Fruit fly (Drosophila melanogaster): ENCODE measurements around the gene Mhcl.

Mhcl gene

DNA sequence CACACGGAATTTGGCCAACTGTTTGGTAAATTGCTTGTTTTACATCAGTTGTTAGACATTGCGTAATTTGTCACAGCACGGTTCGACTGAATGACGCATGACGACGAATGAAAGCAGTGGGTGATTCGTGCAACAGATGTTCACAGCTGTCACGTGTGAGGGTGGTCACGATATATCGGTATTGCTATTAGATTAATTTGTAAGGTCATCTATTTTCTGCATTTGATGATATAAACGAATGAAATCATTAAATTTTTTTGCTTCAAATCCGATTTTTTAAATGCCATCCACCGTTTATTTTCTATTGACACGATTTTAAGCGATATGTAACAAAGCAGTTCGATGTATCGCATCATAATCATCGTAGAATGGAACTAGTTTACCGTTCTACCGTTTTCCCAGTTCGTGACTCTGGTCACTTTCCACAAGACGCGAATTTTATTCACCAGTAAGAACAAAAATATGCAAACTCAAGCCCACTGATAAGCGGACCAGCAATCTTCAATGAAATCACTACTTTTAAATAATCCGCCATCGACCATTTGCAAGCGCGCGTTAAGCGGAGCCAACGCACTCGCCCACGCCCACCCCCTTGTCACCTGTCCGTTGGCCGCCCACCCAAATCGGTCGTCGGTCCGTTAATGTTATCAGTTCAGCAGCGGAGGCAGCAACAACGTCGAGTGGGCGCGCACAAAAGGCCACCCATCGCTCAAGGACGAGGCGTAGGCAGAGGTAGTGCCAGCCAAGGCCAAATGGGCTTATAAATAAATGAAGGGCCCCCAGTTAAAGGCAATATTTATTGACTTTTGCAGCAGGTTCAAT is 48.3 kb upstream of the Mhcl start, which contains the start of the genes Mic26-27 and CG5916 (continued):
- TF ChIP-seq CG31388 (GFP tag; optimal IDR thresholded peaks at IDR 0.05) (no peak), CG10274 (GFP tag; optimal IDR thresholded peaks at IDR 0.05) (peak; percentile 1), NC2β (GFP tag; optimal IDR thresholded peaks at IDR 0.05) (peak; percentile 85), CG4730 (GFP tag; IDR thresholded peaks at IDR 0.05) (peak; percentile 71), usp (GFP tag; optimal IDR thresholded peaks at IDR 0.05) (no peak), chm (GFP tag; IDR thresholded peaks at IDR 0.05) (peak; percentile 69), twi (tag; optimal IDR thresholded peaks at IDR 0.05) (peak; percentile 85), lilli (GFP tag; optimal IDR thresholded peaks at IDR 0.05) (peak; percentile 81), pita (GFP tag; optimal IDR thresholded peaks at IDR 0.05) (no peak), pzg (GFP tag; optimal IDR thresholded peaks at IDR 0.05) (peak; percentile 92), ssp (GFP tag; IDR thresholded peaks at IDR 0.05) (peak; percentile 88), HHEX (GFP tag; optimal IDR thresholded peaks at IDR 0.05) (no peak), schlank (tag; optimal IDR thresholded peaks at IDR 0.05) (no peak), CG2712 (tag; optimal IDR thresholded peaks at IDR 0.05) (peak; percentile 85), CG9727 (GFP tag; optimal IDR thresholded peaks at IDR 0.05) (peak; percentile 93), CG6654 (GFP tag; optimal IDR thresholded peaks at IDR 0.05) (peak; percentile 11), CG10267 (tag; optimal IDR thresholded peaks at IDR 0.05) (peak; percentile 69), CG11695 (GFP tag; IDR thresholded peaks at IDR 0.05) (no peak; the same call in 2 of the 3 replicates), Sin3A (optimal IDR thresholded peaks at IDR 0.05) (peak; percentile 99), Fer1 (GFP tag; optimal IDR thresholded peaks at IDR 0.05) (no peak), chinmo (GFP tag; IDR thresholded peaks at IDR 0.05; ENCODE audit: partially characterized antibody) (peak; percentile 94; the same call in 2 of the 4 replicates), HLH3B (GFP tag; IDR thresholded peaks at IDR 0.05) (peak; percentile 86), Trl (optimal IDR thresholded peaks at IDR 0.05) (peak in 1 of 2 experiments; percentile 0), Trl (GFP tag; optimal IDR thresholded peaks at IDR 0.05) (peak; percentile 85), Dref (GFP tag; IDR thresholded peaks at IDR 0.05) (peak; percentile 37; the same call in 1 of the 2 replicates), psq (GFP tag; optimal IDR thresholded peaks at IDR 0.05) (peak; percentile 36), CG17829 (tag; optimal IDR thresholded peaks at IDR 0.05) (peak; percentile 72), Rx (GFP tag; IDR thresholded peaks at IDR 0.05) (peak; percentile 69), CG2129 (GFP tag; IDR thresholded peaks at IDR 0.05; ENCODE audit: partially characterized antibody) (peak; percentile 100), CG8359 (GFP tag; optimal IDR thresholded peaks at IDR 0.05; ENCODE audit: borderline replicate concordance) (no peak), cwo (GFP tag; optimal IDR thresholded peaks at IDR 0.05) (peak; percentile 82), btn (GFP tag; optimal IDR thresholded peaks at IDR 0.05) (peak; percentile 42), mld (GFP tag; IDR thresholded peaks at IDR 0.05; ENCODE audit: partially characterized antibody) (peak; percentile 95), CG15514 (GFP tag; optimal IDR thresholded peaks at IDR 0.05) (peak; percentile 99), BtbVII (GFP tag; optimal IDR thresholded peaks at IDR 0.05) (no peak), tio (GFP tag; optimal IDR thresholded peaks at IDR 0.05) (peak; percentile 70), trh (GFP tag; optimal IDR thresholded peaks at IDR 0.05) (no peak), CG3163 (GFP tag; optimal IDR thresholded peaks at IDR 0.05) (peak; percentile 80), Atf6 (GFP tag; IDR thresholded peaks at IDR 0.05) (peak; percentile 78; the same call in 1 of the 2 replicates), CG34224 (GFP tag; IDR thresholded peaks at IDR 0.05; ENCODE audit: partially characterized antibody) (peak; percentile 100), grau (tag; optimal IDR thresholded peaks at IDR 0.05) (peak; percentile 70), CG10321 (GFP tag; IDR thresholded peaks at IDR 0.05) (no peak), CG18011 (GFP tag; optimal IDR thresholded peaks at IDR 0.05) (peak; percentile 71), CG6175 (GFP tag; IDR thresholded peaks at IDR 0.05) (peak; percentile 32; the same call in 1 of the 3 replicates), Ravus (GFP tag; IDR thresholded peaks at IDR 0.05) (no peak), pho (GFP tag; optimal IDR thresholded peaks at IDR 0.05) (peak; percentile 94), CG6813 (GFP tag; optimal IDR thresholded peaks at IDR 0.05) (peak; percentile 14), fd102C (GFP tag; optimal IDR thresholded peaks at IDR 0.05) (no peak), peb (GFP tag; IDR thresholded peaks at IDR 0.05) (peak; percentile 49; the same call in 1 of the 2 replicates)
